Worm (Caenorhabditis elegans) whole organism, young adult: ENCODE measurements around the gene tsct-1.

ENCODE experiments used
- B0035.1 ChIP-seq: sonication (generic microtip); optimal IDR thresholded peaks from 2 replicates; lab custom pipeline; 2016; ENCODE audit warnings: missing genetic modification characterization, mild to moderate bottlenecking, missing compliant biosample characterization, missing genotype, missing genetic modification reagents
- B0261.1 ChIP-seq: sonication (generic microtip); optimal IDR thresholded peaks from 2 replicates; lab custom pipeline; 2016; ENCODE audit warnings: mild to moderate bottlenecking, missing genetic modification characterization, moderate library complexity, missing compliant biosample characterization
- F10E7.11 ChIP-seq: sonication (generic microtip); optimal IDR thresholded peaks from 2 replicates; lab custom pipeline; 2017; ENCODE audit warnings: mild to moderate bottlenecking, missing genetic modification characterization, moderate library complexity, missing compliant biosample characterization
- F49E8.2 ChIP-seq: sonication (generic microtip); optimal IDR thresholded peaks from 3 replicates; lab custom pipeline; 2017; ENCODE audit warnings: missing genetic modification characterization, mild to moderate bottlenecking, missing compliant biosample characterization, antibody characterized with exemption, moderate library complexity; ENCODE audit not compliant: insufficient read depth
- F52B5.7 ChIP-seq: sonication (generic microtip); optimal IDR thresholded peaks from 2 replicates; lab custom pipeline; 2016; ENCODE audit warnings: mild to moderate bottlenecking, missing genetic modification characterization, missing compliant biosample characterization
- K12H6.12 ChIP-seq: fragments of 200-800 bp; sonication (Bioruptor generic); optimal IDR thresholded peaks from 2 replicates; lab custom pipeline; 2018; ENCODE audit warnings: mild to moderate bottlenecking, missing genetic modification characterization, missing compliant biosample characterization
- Y53G8AR.9 ChIP-seq: fragments of 200-800 bp; sonication (Bioruptor generic); conservative IDR thresholded peaks from 2 replicates; pipeline ENCODE4 v1.3.6; 2022; ENCODE audit warnings: missing genetic modification reagents, missing genetic modification characterization, missing compliant biosample characterization
- Y79H2A.3 ChIP-seq: fragments of 200-800 bp; sonication (Bioruptor generic); conservative IDR thresholded peaks from 2 replicates; pipeline ENCODE4 v1.3.6; 2022; ENCODE audit warnings: missing genetic modification reagents, missing genetic modification characterization, missing compliant biosample characterization
- ama-1 ChIP-seq, 3 experiments: fragments of 150-350 bp in 1 of 3; sonication (generic microtip) in 2 of 3; optimal IDR thresholded peaks; 2 replicates each; lab custom pipeline; 2014 to 2018; ENCODE audit warnings: missing biosample characterization in 2 of 3, missing genetic modification characterization in 2 of 3, missing genetic modification reagents in 2 of 3
- aptf-2 ChIP-seq: fragments of 200-800 bp; sonication (Bioruptor generic); conservative IDR thresholded peaks from 2 replicates; pipeline ENCODE4 v1.3.6; 2022; ENCODE audit warnings: missing genetic modification reagents, missing genetic modification characterization, missing compliant biosample characterization
- atf-7 ChIP-seq: sonication (generic microtip); optimal IDR thresholded peaks from 2 replicates; lab custom pipeline; 2017; ENCODE audit warnings: mild to moderate bottlenecking, missing genetic modification characterization, missing compliant biosample characterization
- bed-1 ChIP-seq: fragments of 200-800 bp; sonication (Bioruptor generic); IDR thresholded peaks from 2 replicates; pipeline ENCODE4 v1.3.6; 2022; ENCODE audit warnings: missing genetic modification reagents, missing genetic modification characterization, missing compliant biosample characterization
- cebp-1 ChIP-seq, 2 experiments: fragments of 200-800 bp in 1 of 2; sonication (Bioruptor generic) in 1 of 2; sonication (generic microtip) in 1 of 2; IDR thresholded peaks in 1 of 2; optimal IDR thresholded peaks in 1 of 2; 2 replicates each; pipeline versions ENCODE4 v1.3.6 to Lab custom; 2017 to 2022; ENCODE audit warnings: missing compliant biosample characterization in 2 of 2, missing genetic modification characterization in 2 of 2, mild to moderate bottlenecking in 1 of 2, missing genetic modification reagents in 1 of 2, moderate library complexity in 1 of 2
- ceh-100 ChIP-seq: fragments of 200-800 bp; sonication (Bioruptor generic); IDR thresholded peaks from 2 replicates; pipeline ENCODE4 v1.3.6; 2022; ENCODE audit warnings: missing genetic modification reagents, missing genetic modification characterization, missing compliant biosample characterization
- ceh-79 ChIP-seq: sonication (generic microtip); optimal IDR thresholded peaks from 2 replicates; lab custom pipeline; 2017; ENCODE audit warnings: mild to moderate bottlenecking, missing genetic modification characterization, missing compliant biosample characterization
- dox-1 ChIP-seq: fragments of 200-800 bp; sonication (Bioruptor generic); IDR thresholded peaks from 2 replicates; pipeline ENCODE4 v1.3.6; 2022; ENCODE audit warnings: missing genetic modification reagents, missing genetic modification characterization, missing compliant biosample characterization
- dpff-1 ChIP-seq: sonication (generic microtip); optimal IDR thresholded peaks from 2 replicates; lab custom pipeline; 2017; ENCODE audit warnings: mild to moderate bottlenecking, missing genetic modification characterization, missing compliant biosample characterization
- egrh-3 ChIP-seq: fragments of 200-800 bp; sonication (Bioruptor generic); IDR thresholded peaks from 2 replicates; pipeline ENCODE4 v1.3.6; 2022; ENCODE audit warnings: missing genetic modification reagents, missing genetic modification characterization, missing compliant biosample characterization
- him-1 ChIP-seq: sonication (generic microtip); optimal IDR thresholded peaks from 2 replicates; lab custom pipeline; 2016; ENCODE audit warnings: missing genotype, missing genetic modification reagents, missing genetic modification characterization, missing compliant biosample characterization
- hlh-12 ChIP-seq: sonication (generic microtip); optimal IDR thresholded peaks from 2 replicates; lab custom pipeline; 2016; ENCODE audit warnings: missing genetic modification characterization, missing compliant biosample characterization
- hmg-20 ChIP-seq: fragments of 200-800 bp; sonication (Bioruptor generic); IDR thresholded peaks from 2 replicates; pipeline ENCODE4 v1.3.6; 2022; ENCODE audit warnings: missing genetic modification reagents, missing genetic modification characterization, missing compliant biosample characterization
- hsf-1 ChIP-seq: fragments of 200-800 bp; sonication (Bioruptor generic); IDR thresholded peaks from 2 replicates; pipeline ENCODE4 v1.3.6; 2022; ENCODE audit warnings: missing genetic modification reagents, missing genetic modification characterization, missing compliant biosample characterization
- let-526 ChIP-seq: fragments of 200-800 bp; sonication (Bioruptor generic); IDR thresholded peaks from 2 replicates; pipeline ENCODE4 v1.3.6; 2022; ENCODE audit warnings: missing genetic modification reagents, missing genetic modification characterization, missing compliant biosample characterization
- let-607 ChIP-seq, 2 experiments: fragments of 200-800 bp in 1 of 2; sonication (Bioruptor generic) in 1 of 2; sonication (generic microtip) in 1 of 2; optimal IDR thresholded peaks; 2 replicates each; lab custom pipeline; 2016 to 2018; ENCODE audit warnings: mild to moderate bottlenecking in 2 of 2, missing compliant biosample characterization in 2 of 2, missing genetic modification characterization in 2 of 2, moderate library complexity in 2 of 2, missing genotype in 1 of 2
- lin-40 ChIP-seq: sonication (generic microtip); optimal IDR thresholded peaks from 2 replicates; lab custom pipeline; 2016; ENCODE audit warnings: missing genetic modification characterization, mild to moderate bottlenecking, missing compliant biosample characterization, missing genotype, missing genetic modification reagents
- lin-54 ChIP-seq: fragments of 200-800 bp; sonication (Bioruptor generic); optimal IDR thresholded peaks from 2 replicates; lab custom pipeline; 2018; ENCODE audit warnings: mild to moderate bottlenecking, missing genetic modification characterization, missing compliant biosample characterization
- lir-1 ChIP-seq: fragments of 200-800 bp; sonication (Bioruptor generic); conservative IDR thresholded peaks from 2 replicates; pipeline ENCODE4 v1.3.6; 2022; ENCODE audit warnings: missing genetic modification reagents, missing genetic modification characterization, missing compliant biosample characterization
- madf-10 ChIP-seq: sonication (generic microtip); optimal IDR thresholded peaks from 2 replicates; lab custom pipeline; 2016; ENCODE audit warnings: mild to moderate bottlenecking, missing genetic modification characterization, missing compliant biosample characterization
- mel-28 ChIP-seq: sonication (generic microtip); optimal IDR thresholded peaks from 2 replicates; lab custom pipeline; 2016; ENCODE audit warnings: borderline replicate concordance, mild to moderate bottlenecking, missing genetic modification characterization, missing compliant biosample characterization
- nhr-80 ChIP-seq: sonication (generic microtip); optimal IDR thresholded peaks from 2 replicates; lab custom pipeline; 2016; ENCODE audit warnings: missing genetic modification characterization, missing compliant biosample characterization
- rcor-1 ChIP-seq: fragments of 200-800 bp; sonication (Bioruptor generic); IDR thresholded peaks from 2 replicates; pipeline ENCODE4 v1.3.6; 2022; ENCODE audit warnings: missing genetic modification reagents, missing genetic modification characterization, missing compliant biosample characterization
- snpc-4 ChIP-seq, 5 experiments: fragments of 150-350 bp in 1 of 5; sonication (generic microtip) in 4 of 5; optimal IDR thresholded peaks; 2 replicates each; lab custom pipeline; 2014 to 2018; ENCODE audit warnings: missing genetic modification characterization in 5 of 5, missing biosample characterization in 3 of 5, antibody characterized with exemption in 2 of 5, mild to moderate bottlenecking in 2 of 5, missing compliant biosample characterization in 2 of 5, missing genotype in 2 of 5, moderate library complexity in 2 of 5, missing genetic modification reagents in 1 of 5
- unc-62 ChIP-seq: fragments of 150-350 bp; optimal IDR thresholded peaks from 2 replicates; lab custom pipeline; 2014; ENCODE audit warnings: missing biosample characterization, missing genetic modification reagents, missing genetic modification characterization
- ztf-18 ChIP-seq: sonication (generic microtip); optimal IDR thresholded peaks from 2 replicates; lab custom pipeline; 2016; ENCODE audit warnings: missing genotype, mild to moderate bottlenecking, missing genetic modification characterization, missing compliant biosample characterization
- ztf-28 ChIP-seq: fragments of 200-800 bp; sonication (Bioruptor generic); IDR thresholded peaks from 2 replicates; pipeline ENCODE4 v1.3.6; 2022; ENCODE audit warnings: missing genetic modification reagents, missing genetic modification characterization, missing compliant biosample characterization

Gene tsct-1

ce11 chrX:12480447-12480998 is 46.6 kb downstream of the tsct-1 start, which contains the start of gene atf-6 (continued):
- TF ChIP-seq ztf-18 (tag; lab: Kevin White, UChicago) (peak; percentile 64), rcor-1 (GFP tag; lab: Robert Waterston, UW) (peak; percentile 41; the same call in 1 of the 2 replicates), lir-1 (GFP tag; lab: Robert Waterston, UW) (no peak), B0261.1 (tag; lab: Kevin White, UChicago) (peak; percentile 7), ceh-79 (no peak), F52B5.7 (no peak), F49E8.2 (no peak), dpff-1 (tag; lab: Kevin White, UChicago) (no peak), Y79H2A.3 (GFP tag; lab: Robert Waterston, UW) (no peak), dox-1 (peak; percentile 92), let-526 (0 out of 2 replicates have a peak, but pooled peaks have one; percentile 20), aptf-2 (no peak), hmg-20 (no peak), ama-1 (optimal IDR thresholded peaks at IDR 0.05; lab: Kevin White, UChicago) (no peak), ama-1 (GFP tag; optimal IDR thresholded peaks at IDR 0.05; lab: Kevin White, UChicago) (no peak), F10E7.11 (no peak), ztf-28 (GFP tag; lab: Robert Waterston, UW) (no peak), unc-62 (GFP tag; lab: Kevin White, UChicago) (no peak), him-1 (tag; lab: Kevin White, UChicago) (no peak), atf-7 (tag; lab: Kevin White, UChicago) (peak; percentile 45), lin-40 (tag; lab: Kevin White, UChicago) (peak; percentile 78), Y53G8AR.9 (peak; percentile 39; the same call in 1 of the 2 replicates), B0035.1 (no peak), mel-28 (tag; lab: Kevin White, UChicago) (no peak), ceh-100 (GFP tag; lab: Robert Waterston, UW) (no peak), hsf-1 (no peak), egrh-3 (GFP tag; lab: Robert Waterston, UW) (peak; percentile 98), lin-54 (no peak), hlh-12 (tag; lab: Kevin White, UChicago) (no peak), cebp-1 (GFP tag; IDR thresholded peaks at IDR 0.05; lab: Robert Waterston, UW) (no peak), cebp-1 (tag; optimal IDR thresholded peaks at IDR 0.05; lab: Kevin White, UChicago) (no peak), K12H6.12 (tag; lab: Kevin White, UChicago) (peak; percentile 96), bed-1 (GFP tag; lab: Robert Waterston, UW) (no peak), nhr-80 (tag; lab: Kevin White, UChicago) (peak; percentile 97)

ce11 chrX:12484078-12484477 is 50.2 kb downstream of the tsct-1 start:
- TF ChIP-seq let-607 (tag; optimal IDR thresholded peaks at IDR 0.05; lab: Kevin White, UChicago), result peak; percentile 64 to 78
- TF ChIP-seq Y53G8AR.9, result no peak
- no peak for TF ChIP-seq rcor-1 (GFP tag; lab: Robert Waterston, UW)
- TF ChIP-seq nhr-80 (tag; lab: Kevin White, UChicago), result peak; percentile 57
- TF ChIP-seq Y79H2A.3 (GFP tag; lab: Robert Waterston, UW), result no peak

- TF ChIP-seq ceh-100 (GFP tag; lab: Robert Waterston, UW) (no peak), dox-1 (no peak), Y79H2A.3 (GFP tag; lab: Robert Waterston, UW) (no peak), snpc-4 (GFP tag; optimal IDR thresholded peaks at IDR 0.05; lab: Kevin White, UChicago) (no peak), snpc-4 (tag; optimal IDR thresholded peaks at IDR 0.05; lab: Kevin White, UChicago) (no peak), madf-10 (tag; lab: Kevin White, UChicago) (no peak), K12H6.12 (tag; lab: Kevin White, UChicago) (no peak)
Observed at ce11 chrX:12484749-12485148, 50.9 kb downstream of the tsct-1 start, which contains the start of gene tbc-13. TSS of gene tbc-13 (plus strand) at chrX:12485049.
